Fruit fly (Drosophila melanogaster): ENCODE data around the gene Cp16.

dm6 chr3L:8763794-8764193, 32.0 kb downstream of the Cp16 start:
- TF ChIP-seq CG8478 (optimal IDR thresholded peaks at IDR 0.05), result no peak
- TF ChIP-seq usp (GFP tag; optimal IDR thresholded peaks at IDR 0.05), result no peak
- TF ChIP-seq psq (optimal IDR thresholded peaks at IDR 0.05), result no peak
- no peak for TF ChIP-seq EcR (GFP tag; optimal IDR thresholded peaks at IDR 0.05)
- TF ChIP-seq pan (optimal IDR thresholded peaks at IDR 0.05), result peak; percentile 94
- no peak for TF ChIP-seq Dll (optimal IDR thresholded peaks at IDR 0.05)
